Fruit fly (Drosophila melanogaster) whole organism, adult: ENCODE measurements around the gene opa.

Experiments
- CG11617 ChIP-seq: fragments of 200-800 bp; sonication (Bioruptor generic); optimal IDR thresholded peaks from 2 replicates; lab custom pipeline; 2017; ENCODE audit warnings: mild to moderate bottlenecking, missing biosample characterization, missing genetic modification reagents, missing genetic modification characterization
- CG12768 ChIP-seq: fragments of 200-800 bp; sonication (Bioruptor generic); optimal IDR thresholded peaks from 2 replicates; lab custom pipeline; 2017; ENCODE audit warnings: missing biosample characterization, missing genetic modification characterization, mild to moderate bottlenecking, moderate library complexity, missing genetic modification reagents
- CG14711 ChIP-seq: fragments of 200-800 bp; sonication (Bioruptor generic); optimal IDR thresholded peaks from 2 replicates; lab custom pipeline; 2018; ENCODE audit warnings: missing biosample characterization, mild to moderate bottlenecking, missing genetic modification characterization, moderate library complexity
- CG1620 ChIP-seq: fragments of 200-800 bp; sonication (Bioruptor generic); optimal IDR thresholded peaks from 2 replicates; lab custom pipeline; 2016; ENCODE audit warnings: missing biosample characterization, missing genetic modification characterization
- CG33017 ChIP-seq: fragments of 200-800 bp; sonication (Bioruptor generic); optimal IDR thresholded peaks from 2 replicates; lab custom pipeline; 2018; ENCODE audit warnings: missing biosample characterization, mild to moderate bottlenecking, missing genetic modification characterization, moderate library complexity
- CG5204 ChIP-seq: fragments of 200-800 bp; sonication (Bioruptor generic); optimal IDR thresholded peaks from 2 replicates; lab custom pipeline; 2016; ENCODE audit warnings: missing biosample characterization, missing genetic modification characterization
- CG7045 ChIP-seq: fragments of 200-800 bp; sonication (Bioruptor generic); optimal IDR thresholded peaks from 2 replicates; lab custom pipeline; 2017; ENCODE audit warnings: missing biosample characterization, mild to moderate bottlenecking, missing genetic modification characterization
- CG7101 ChIP-seq: fragments of 200-800 bp; sonication (Bioruptor generic); optimal IDR thresholded peaks from 2 replicates; lab custom pipeline; 2018; ENCODE audit warnings: missing biosample characterization, mild to moderate bottlenecking, missing genetic modification characterization, moderate library complexity
- Clk ChIP-seq: fragments of 200-800 bp; sonication (Bioruptor generic); optimal IDR thresholded peaks from 2 replicates; lab custom pipeline; 2017; ENCODE audit warnings: missing biosample characterization, missing genetic modification characterization
- Crg-1 ChIP-seq: fragments of 200-800 bp; sonication (Bioruptor generic); optimal IDR thresholded peaks from 2 replicates; lab custom pipeline; 2016; ENCODE audit warnings: missing biosample characterization, missing genetic modification characterization
- Hr96 ChIP-seq: fragments of 200-800 bp; sonication (Bioruptor generic); optimal IDR thresholded peaks from 2 replicates; lab custom pipeline; 2016; ENCODE audit warnings: missing biosample characterization, missing genetic modification characterization
- Mnt ChIP-seq: fragments of 200-800 bp; sonication (Bioruptor generic); optimal IDR thresholded peaks from 2 replicates; lab custom pipeline; 2016; ENCODE audit warnings: missing biosample characterization, mild to moderate bottlenecking, missing genetic modification characterization
- bab1 ChIP-seq: fragments of 200-800 bp; sonication (Bioruptor generic); optimal IDR thresholded peaks from 3 replicates; lab custom pipeline; 2019; ENCODE audit warnings: missing biosample characterization, mild to moderate bottlenecking, missing genetic modification characterization, moderate library complexity
- cic ChIP-seq: fragments of 200-800 bp; sonication (Bioruptor generic); optimal IDR thresholded peaks from 2 replicates; lab custom pipeline; 2017; ENCODE audit warnings: missing biosample characterization, mild to moderate bottlenecking, missing genetic modification characterization, moderate library complexity
- cnc ChIP-seq, 2 experiments: fragments of >200 bp; optimal IDR thresholded peaks; 2 replicates each; lab custom pipeline; 2017
- kay ChIP-seq: fragments of 200-800 bp; sonication (Bioruptor generic); peaks from one replicate; lab custom pipeline; 2016; ENCODE audit warnings: missing biosample characterization, missing genetic modification characterization, borderline replicate concordance
- ovo ChIP-seq: fragments of 200-800 bp; sonication (Bioruptor generic); optimal IDR thresholded peaks from 2 replicates; lab custom pipeline; 2016; ENCODE audit warnings: missing biosample characterization, missing genetic modification characterization
- pad ChIP-seq: fragments of 200-800 bp; sonication (Bioruptor generic); optimal IDR thresholded peaks from 3 replicates; lab custom pipeline; 2017; ENCODE audit warnings: missing biosample characterization, missing genetic modification characterization, mild to moderate bottlenecking, moderate library complexity, missing genetic modification reagents
- tj ChIP-seq: fragments of 200-800 bp; sonication (Bioruptor generic); optimal IDR thresholded peaks from 3 replicates; lab custom pipeline; 2017; ENCODE audit warnings: missing biosample characterization, mild to moderate bottlenecking, missing genetic modification characterization, moderate library complexity
- toe ChIP-seq: fragments of 200-800 bp; sonication (Bioruptor generic); optimal IDR thresholded peaks from 2 replicates; lab custom pipeline; 2016; ENCODE audit warnings: missing biosample characterization, missing genetic modification characterization

Gene opa

dm6 chr3R:4855711-4856110 lies 3.1 kb downstream of the opa start:
- no peak for TF ChIP-seq CG33017 (tag; lab: Kevin White, UChicago)
- no peak for TF ChIP-seq CG11617 (GFP tag; lab: Kevin White, UChicago)
- no peak for TF ChIP-seq CG7101
- no peak for TF ChIP-seq cic (GFP tag; lab: Kevin White, UChicago)
- no peak for TF ChIP-seq CG12768 (GFP tag; lab: Kevin White, UChicago)
- no peak for TF ChIP-seq CG14711 (tag; lab: Kevin White, UChicago)
- TF ChIP-seq CG7045: no peak
- TF ChIP-seq bab1 (GFP tag; lab: Kevin White, UChicago): no peak
- TF ChIP-seq cnc (optimal IDR thresholded peaks at IDR 0.05; lab: Kevin White, UChicago): no peak
- no peak for TF ChIP-seq CG5204 (GFP tag; lab: Kevin White, UChicago)
- no peak for TF ChIP-seq Hr96
- no peak for TF ChIP-seq toe (GFP tag; lab: Kevin White, UChicago)
- TF ChIP-seq Mnt (GFP tag; lab: Kevin White, UChicago): no peak

dm6 chr3R:4858018-4858417 lies 5.4 kb downstream of the opa start:
- TF ChIP-seq Clk (GFP tag; lab: Kevin White, UChicago): no peak
- TF ChIP-seq Hr96: no peak
- TF ChIP-seq CG7101: no peak
- no peak for TF ChIP-seq bab1 (GFP tag; lab: Kevin White, UChicago)
- TF ChIP-seq Crg-1: no peak
- no peak for TF ChIP-seq Mnt (GFP tag; lab: Kevin White, UChicago)
- no peak for TF ChIP-seq kay (GFP tag; lab: Kevin White, UChicago)
- TF ChIP-seq CG12768 (GFP tag; lab: Kevin White, UChicago): no peak
- no peak for TF ChIP-seq CG11617 (GFP tag; lab: Kevin White, UChicago)
- no peak for TF ChIP-seq CG7045
- TF ChIP-seq cic (GFP tag; lab: Kevin White, UChicago): no peak
- TF ChIP-seq toe (GFP tag; lab: Kevin White, UChicago): no peak
- TF ChIP-seq CG1620 (GFP tag; lab: Kevin White, UChicago): no peak
- TF ChIP-seq CG5204 (GFP tag; lab: Kevin White, UChicago): no peak
- TF ChIP-seq ovo: no peak
- no peak for TF ChIP-seq pad (GFP tag; lab: Kevin White, UChicago)
- no peak for TF ChIP-seq cnc (optimal IDR thresholded peaks at IDR 0.05; lab: Kevin White, UChicago)
- no peak for TF ChIP-seq CG33017 (tag; lab: Kevin White, UChicago)

dm6 chr3R:4858508-4859275 lies 6.1 kb downstream of the opa start:
- TF ChIP-seq pad (GFP tag; lab: Kevin White, UChicago): no peak
- no peak for TF ChIP-seq ovo

DNA sequence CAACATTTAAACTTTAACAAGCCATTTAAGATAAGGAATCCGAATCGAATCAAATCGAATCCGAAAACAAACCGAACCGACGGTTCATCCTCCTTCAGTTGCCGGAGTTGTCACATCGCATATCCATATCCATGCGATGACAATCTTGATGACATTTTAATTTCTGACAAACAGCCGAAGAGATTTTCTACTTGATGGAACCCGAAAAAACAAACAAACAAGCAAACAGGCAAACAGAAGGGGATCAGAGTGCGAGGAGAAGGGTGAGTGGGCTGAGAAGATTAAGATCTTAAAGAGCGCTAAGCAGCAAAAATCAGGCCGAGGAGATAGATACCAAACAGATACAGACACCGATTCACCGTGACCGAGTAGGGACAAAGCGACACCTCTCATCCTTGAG lies 8.5 kb downstream of the opa start:
- TF ChIP-seq CG14711 (tag; lab: Kevin White, UChicago): no peak

- no peak for TF ChIP-seq CG7045
- no peak for TF ChIP-seq Crg-1
- TF ChIP-seq cnc (optimal IDR thresholded peaks at IDR 0.05; lab: Kevin White, UChicago): no peak
- no peak for TF ChIP-seq tj (GFP tag; lab: Kevin White, UChicago)
- no peak for TF ChIP-seq CG1620 (GFP tag; lab: Kevin White, UChicago)
- TF ChIP-seq CG5204 (GFP tag; lab: Kevin White, UChicago): no peak
- no peak for TF ChIP-seq bab1 (GFP tag; lab: Kevin White, UChicago)
- TF ChIP-seq Clk (GFP tag; lab: Kevin White, UChicago): no peak
- no peak for TF ChIP-seq ovo
- TF ChIP-seq Mnt (GFP tag; lab: Kevin White, UChicago): no peak
- no peak for TF ChIP-seq cic (GFP tag; lab: Kevin White, UChicago)
- TF ChIP-seq Hr96: no peak
- no peak for TF ChIP-seq kay (GFP tag; lab: Kevin White, UChicago)
- TF ChIP-seq CG14711 (tag; lab: Kevin White, UChicago): no peak
- TF ChIP-seq CG12768 (GFP tag; lab: Kevin White, UChicago): no peak
- TF ChIP-seq toe (GFP tag; lab: Kevin White, UChicago): no peak
Observed at dm6 chr3R:4863825-4864224, 11.2 kb downstream of the opa start.

dm6 chr3R:4864901-4865601 lies 12.4 kb downstream of the opa start:
- TF ChIP-seq CG12768 (GFP tag; lab: Kevin White, UChicago): no peak
- no peak for TF ChIP-seq CG11617 (GFP tag; lab: Kevin White, UChicago)
- no peak for TF ChIP-seq cic (GFP tag; lab: Kevin White, UChicago)
- no peak for TF ChIP-seq bab1 (GFP tag; lab: Kevin White, UChicago)
- TF ChIP-seq kay (GFP tag; lab: Kevin White, UChicago): no peak
- no peak for TF ChIP-seq CG1620 (GFP tag; lab: Kevin White, UChicago)
- TF ChIP-seq cnc (optimal IDR thresholded peaks at IDR 0.05; lab: Kevin White, UChicago): no peak
- no peak for TF ChIP-seq CG5204 (GFP tag; lab: Kevin White, UChicago)
- no peak for TF ChIP-seq toe (GFP tag; lab: Kevin White, UChicago)
- no peak for TF ChIP-seq pad (GFP tag; lab: Kevin White, UChicago)
- TF ChIP-seq CG7045: no peak
- no peak for TF ChIP-seq tj (GFP tag; lab: Kevin White, UChicago)
- no peak for TF ChIP-seq Mnt (GFP tag; lab: Kevin White, UChicago)
- no peak for TF ChIP-seq CG33017 (tag; lab: Kevin White, UChicago)
- no peak for TF ChIP-seq CG14711 (tag; lab: Kevin White, UChicago)
- TF ChIP-seq CG7101: no peak
- no peak for TF ChIP-seq Hr96
- no peak for TF ChIP-seq Crg-1
- TF ChIP-seq ovo: no peak
